Fruit fly (Drosophila melanogaster): ENCODE results near the gene CG42374.

The CG42374 gene

DNA sequence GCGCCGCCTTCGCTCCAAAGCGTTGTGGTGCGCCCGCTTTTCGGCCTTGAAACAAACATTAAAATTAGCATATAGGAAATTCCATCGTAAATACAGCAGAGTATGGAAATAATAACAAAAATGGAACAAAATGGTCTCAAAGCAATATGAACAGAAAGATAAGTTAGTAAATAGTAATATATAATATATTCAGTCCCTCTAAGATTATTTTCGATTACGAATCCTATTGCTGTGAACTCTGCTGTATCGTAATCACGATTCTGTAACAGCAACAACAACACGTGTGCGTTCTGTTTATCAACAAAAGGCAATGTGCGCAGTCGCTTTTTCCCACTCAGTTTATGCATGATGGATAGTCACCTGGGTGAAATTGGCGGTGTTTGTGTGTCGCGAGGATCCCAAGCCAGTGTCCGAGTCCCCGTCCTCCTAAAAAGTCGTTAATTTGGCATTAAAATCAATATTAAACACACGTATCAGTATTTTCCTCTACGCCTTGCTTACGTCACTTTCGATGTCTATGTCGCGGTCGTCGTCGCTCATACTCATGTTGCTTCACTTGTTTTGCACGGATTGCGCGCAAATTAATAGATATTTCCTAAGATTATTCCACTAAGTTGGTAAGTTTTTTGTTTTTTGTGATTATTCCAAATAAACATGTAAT lies at the start of gene CG42374, which contains the start of gene Mettl5:
CG42374 (plus strand) TSS at position 287 of the 661 bp plus-strand sequence.
Mettl5 (plus strand) TSS at position 287 of the 661 bp plus-strand sequence.
- TF ChIP-seq CG16779 (tag; optimal IDR thresholded peaks at IDR 0.05) (no peak), Ets21C (GFP tag; optimal IDR thresholded peaks at IDR 0.05) (no peak), fd59A (GFP tag; optimal IDR thresholded peaks at IDR 0.05) (no peak), CG3919 (GFP tag; optimal IDR thresholded peaks at IDR 0.05) (peak; percentile 18), net (GFP tag; optimal IDR thresholded peaks at IDR 0.05) (peak; percentile 47), CG32006 (GFP tag; optimal IDR thresholded peaks at IDR 0.05) (peak; percentile 49), CG8119 (GFP tag; IDR thresholded peaks at IDR 0.05) (peak; percentile 67; the same call in 2 of the 3 replicates), acj6 (GFP tag; optimal IDR thresholded peaks at IDR 0.05) (peak; percentile 38), CG8632 (GFP tag; optimal IDR thresholded peaks at IDR 0.05) (peak; percentile 12), vri (GFP tag; optimal IDR thresholded peaks at IDR 0.05) (peak; percentile 66), CG34406 (GFP tag; optimal IDR thresholded peaks at IDR 0.05) (peak; percentile 39), CG3032 (tag; optimal IDR thresholded peaks at IDR 0.05) (peak; percentile 41), OdsH (GFP tag; optimal IDR thresholded peaks at IDR 0.05) (peak; percentile 10), CG10669 (GFP tag; optimal IDR thresholded peaks at IDR 0.05) (peak; percentile 50), CG31627 (GFP tag; optimal IDR thresholded peaks at IDR 0.05) (no peak), ss (GFP tag; optimal IDR thresholded peaks at IDR 0.05) (no peak), fkh (GFP tag; optimal IDR thresholded peaks at IDR 0.05) (peak; percentile 44), CG6276 (GFP tag; optimal IDR thresholded peaks at IDR 0.05) (peak; percentile 27), eg (GFP tag; IDR thresholded peaks at IDR 0.05) (peak; percentile 81), CG6163 (GFP tag; IDR thresholded peaks at IDR 0.05) (peak; percentile 32; the same call in 1 of the 3 replicates), CG8319 (GFP tag; optimal IDR thresholded peaks at IDR 0.05) (no peak), Eip78C (GFP tag) (peak; percentile 88), Hr4 (GFP tag; optimal IDR thresholded peaks at IDR 0.05) (no peak), CG6854 (GFP tag; optimal IDR thresholded peaks at IDR 0.05) (no peak), topi (GFP tag; optimal IDR thresholded peaks at IDR 0.05) (peak; percentile 13), Gug (GFP tag; IDR thresholded peaks at IDR 0.05) (no peak; the same call in 1 of the 2 replicates), CG1621 (tag; optimal IDR thresholded peaks at IDR 0.05) (peak; percentile 33), Ets96B (tag; optimal IDR thresholded peaks at IDR 0.05) (peak; percentile 26), achi (GFP tag; optimal IDR thresholded peaks at IDR 0.05) (peak; percentile 42), dac (GFP tag; optimal IDR thresholded peaks at IDR 0.05) (no peak), Sox102F (GFP tag; optimal IDR thresholded peaks at IDR 0.05) (peak; percentile 23), CG4318 (GFP tag; optimal IDR thresholded peaks at IDR 0.05) (no peak), Sox15 (GFP tag; optimal IDR thresholded peaks at IDR 0.05) (peak; percentile 2), Smox (GFP tag; optimal IDR thresholded peaks at IDR 0.05) (peak; percentile 28), esn (GFP tag; optimal IDR thresholded peaks at IDR 0.05) (peak; percentile 24), Eip93F (GFP tag; optimal IDR thresholded peaks at IDR 0.05) (no peak), CG10631 (GFP tag; optimal IDR thresholded peaks at IDR 0.05) (peak; percentile 12), lz (GFP tag; optimal IDR thresholded peaks at IDR 0.05) (peak; percentile 5), Eip75B (GFP tag; optimal IDR thresholded peaks at IDR 0.05) (no peak), Hr39 (GFP tag; optimal IDR thresholded peaks at IDR 0.05) (no peak), CG11294 (GFP tag; IDR thresholded peaks at IDR 0.05) (0 out of 2 replicates have a peak, but pooled peaks have one; percentile 24), CG15336 (GFP tag; IDR thresholded peaks at IDR 0.05) (peak; percentile 69), pdm3 (GFP tag; optimal IDR thresholded peaks at IDR 0.05) (peak; percentile 19), CG6792 (GFP tag; optimal IDR thresholded peaks at IDR 0.05) (peak; percentile 28), Met (GFP tag; optimal IDR thresholded peaks at IDR 0.05) (peak; percentile 50), CG7368 (GFP tag; optimal IDR thresholded peaks at IDR 0.05) (no peak)

Measured in whole organism, prepupa.